Fruit fly (Drosophila melanogaster): ENCODE data around the gene CG15172.

The CG15172 gene

dm6 chr2L:19022221-19022516 lies at the start of gene CG15172:
TSS of gene CG15172 (plus strand) at chr2L:19022417.
- no peak for TF ChIP-seq CG1832 (GFP tag; optimal IDR thresholded peaks at IDR 0.05)
- no peak for TF ChIP-seq wek (GFP tag; optimal IDR thresholded peaks at IDR 0.05)
- no peak for TF ChIP-seq Bdp1 (GFP tag; optimal IDR thresholded peaks at IDR 0.05)
- no peak for TF ChIP-seq CG9817 (tag; optimal IDR thresholded peaks at IDR 0.05)
- TF ChIP-seq CG3726 (GFP tag; IDR thresholded peaks at IDR 0.05) = no peak
- no peak for TF ChIP-seq tap (tag; optimal IDR thresholded peaks at IDR 0.05)
- no peak for TF ChIP-seq CG10274 (GFP tag; optimal IDR thresholded peaks at IDR 0.05)
- no peak for TF ChIP-seq CG5180 (GFP tag; optimal IDR thresholded peaks at IDR 0.05)
- TF ChIP-seq Pdp1 (GFP tag; optimal IDR thresholded peaks at IDR 0.05) = peak in 1 of 2 experiments; percentile 78

- TF ChIP-seq kni (GFP tag; optimal IDR thresholded peaks at IDR 0.05) (no peak), CG12155 (GFP tag; optimal IDR thresholded peaks at IDR 0.05) (peak; percentile 33), Meics (GFP tag; optimal IDR thresholded peaks at IDR 0.05) (peak; percentile 72), CG13296 (GFP tag; optimal IDR thresholded peaks at IDR 0.05) (peak; percentile 73), CG31388 (GFP tag; optimal IDR thresholded peaks at IDR 0.05) (no peak), seq (GFP tag; IDR thresholded peaks at IDR 0.05) (peak; percentile 39; the same call in 1 of the 2 replicates), ERR (GFP tag; optimal IDR thresholded peaks at IDR 0.05) (peak; percentile 99), Dbx (GFP tag; IDR thresholded peaks at IDR 0.05) (0 out of 3 replicates have a peak, but pooled peaks have one; percentile 27), CG13123 (GFP tag; optimal IDR thresholded peaks at IDR 0.05) (peak; percentile 21), CG13624 (GFP tag; optimal IDR thresholded peaks at IDR 0.05) (no peak), pzg (GFP tag; optimal IDR thresholded peaks at IDR 0.05) (peak; percentile 52), HLH54F (GFP tag; optimal IDR thresholded peaks at IDR 0.05) (peak; percentile 28), HHEX (GFP tag; optimal IDR thresholded peaks at IDR 0.05) (peak; percentile 24), CG6765 (GFP tag; optimal IDR thresholded peaks at IDR 0.05) (peak; percentile 38), lilli (GFP tag; optimal IDR thresholded peaks at IDR 0.05) (peak; percentile 67), Bdp1 (GFP tag; optimal IDR thresholded peaks at IDR 0.05) (peak; percentile 46), Atf3 (GFP tag; optimal IDR thresholded peaks at IDR 0.05) (no peak), emc (GFP tag; optimal IDR thresholded peaks at IDR 0.05) (no peak), jing (GFP tag; optimal IDR thresholded peaks at IDR 0.05) (no peak), tna (GFP tag; IDR thresholded peaks at IDR 0.05; ENCODE audit: partially characterized antibody) (no peak), br (optimal IDR thresholded peaks at IDR 0.05) (no peak), nom (GFP tag; optimal IDR thresholded peaks at IDR 0.05) (peak; percentile 30), CG10267 (tag; optimal IDR thresholded peaks at IDR 0.05) (peak; percentile 98), CG9932 (GFP tag; IDR thresholded peaks at IDR 0.05) (peak; percentile 67), CG9797 (GFP tag; optimal IDR thresholded peaks at IDR 0.05) (peak; percentile 65), cas (GFP tag; IDR thresholded peaks at IDR 0.05) (0 out of 2 replicates have a peak, but pooled peaks have one; percentile 29), fd96Cb (tag; optimal IDR thresholded peaks at IDR 0.05) (peak; percentile 29), CG12104 (GFP tag; optimal IDR thresholded peaks at IDR 0.05) (peak; percentile 72), Ptx1 (GFP tag; IDR thresholded peaks at IDR 0.05) (peak; percentile 60), CG15514 (GFP tag; optimal IDR thresholded peaks at IDR 0.05) (peak; percentile 65), Dip2 (GFP tag; IDR thresholded peaks at IDR 0.05) (no peak), CG15601 (tag; optimal IDR thresholded peaks at IDR 0.05) (peak; percentile 71), Stat92E (GFP tag; optimal IDR thresholded peaks at IDR 0.05) (no peak), danr (GFP tag; IDR thresholded peaks at IDR 0.05) (0 out of 2 replicates have a peak, but pooled peaks have one; percentile 20), D19B (GFP tag; optimal IDR thresholded peaks at IDR 0.05) (peak; percentile 15), NFAT (GFP tag; IDR thresholded peaks at IDR 0.05) (peak; percentile 94), CG12769 (tag; optimal IDR thresholded peaks at IDR 0.05) (peak; percentile 72), CG8089 (GFP tag; optimal IDR thresholded peaks at IDR 0.05) (no peak), ftz-f1 (GFP tag; optimal IDR thresholded peaks at IDR 0.05) (peak; percentile 95), HLH3B (GFP tag; IDR thresholded peaks at IDR 0.05) (no peak)
Observed at dm6 chr2L:18974063-18974779, 48.0 kb upstream of the CG15172 start, which contains the start of the genes L2HGDH and CG10431. TSS of gene L2HGDH (minus strand) at chr2L:18974448. TSS of gene CG10431 (plus strand) at chr2L:18974710.
